Worm (Caenorhabditis elegans): ENCODE measurements around the gene F54D10.7.

- TF ChIP-seq jun-1 (tag; optimal IDR thresholded peaks at IDR 0.05), result no peak
- no peak for TF ChIP-seq nhr-25 (tag; optimal IDR thresholded peaks at IDR 0.05)
- no peak for TF ChIP-seq nhr-77 (tag; optimal IDR thresholded peaks at IDR 0.05)
- no peak for TF ChIP-seq daf-12 (tag; optimal IDR thresholded peaks at IDR 0.05)
- no peak for TF ChIP-seq ZK546.5 (tag; optimal IDR thresholded peaks at IDR 0.05)
- no peak for TF ChIP-seq snpc-4 (tag; optimal IDR thresholded peaks at IDR 0.05)
- TF ChIP-seq fkh-2 (tag; optimal IDR thresholded peaks at IDR 0.05), result no peak
- no peak for TF ChIP-seq nhr-237 (tag; optimal IDR thresholded peaks at IDR 0.05)
These were observed 9.2 kb downstream of the F54D10.7 start, which contains the start of gene lido-15 for ce11 chrII:3811816-3812332.
